Fruit fly (Drosophila melanogaster): ENCODE measurements around the gene comm3.

The comm3 gene

DNA sequence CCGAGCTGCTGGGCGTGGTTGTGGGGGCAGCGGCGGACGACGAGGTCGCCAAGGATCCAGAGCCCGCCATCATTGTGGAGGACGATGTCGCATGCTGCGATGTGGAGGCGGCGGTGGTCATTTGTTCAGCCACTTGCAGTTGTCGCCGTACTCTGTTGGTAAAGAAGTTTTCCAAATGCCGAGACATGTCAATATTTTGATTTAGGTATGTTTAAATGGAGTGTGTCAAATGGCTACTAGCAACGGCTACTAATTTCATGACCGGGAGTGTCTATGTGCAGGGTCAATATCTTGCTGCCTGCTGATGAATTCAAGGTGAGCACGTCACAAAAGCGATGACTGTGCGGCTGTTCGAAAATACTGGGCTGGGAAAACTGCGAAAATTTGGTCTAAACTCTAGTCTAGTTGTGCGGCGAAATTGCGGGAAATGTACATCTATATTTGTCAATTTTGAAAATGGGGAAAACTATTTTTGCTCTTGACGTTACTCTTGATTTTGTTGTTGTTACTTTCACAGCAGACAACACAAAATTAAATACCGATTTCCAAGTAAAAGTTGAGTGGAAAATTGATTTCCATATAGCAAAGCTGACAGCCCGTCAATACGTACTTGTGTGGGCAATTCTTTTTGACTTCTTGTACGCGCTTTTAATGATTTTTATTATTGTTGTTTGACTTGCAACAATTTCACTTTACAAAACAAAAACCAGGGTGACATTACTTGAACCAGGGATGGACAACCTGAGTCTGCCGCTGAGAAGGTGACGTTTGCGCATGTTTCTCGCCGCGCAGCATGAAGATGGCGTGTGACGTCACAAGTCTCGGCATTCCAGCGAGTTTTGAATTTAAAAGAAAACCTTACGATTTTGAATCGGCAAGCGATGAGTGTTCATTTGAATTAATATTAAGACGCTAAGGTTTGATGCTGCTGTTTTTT lies 59.8 kb downstream of the comm3 start, which contains the start of gene CG7656 (continued):
- TF ChIP-seq CG10274 (GFP tag; optimal IDR thresholded peaks at IDR 0.05) (no peak), CG33557 (GFP tag; optimal IDR thresholded peaks at IDR 0.05) (peak; percentile 28), ara (GFP tag; IDR thresholded peaks at IDR 0.05) (peak; percentile 48; the same call in 1 of the 2 replicates), CG14710 (tag; optimal IDR thresholded peaks at IDR 0.05) (no peak), Lpt (GFP tag; optimal IDR thresholded peaks at IDR 0.05) (no peak), CG17829 (tag; optimal IDR thresholded peaks at IDR 0.05) (peak; percentile 23), z (GFP tag; IDR thresholded peaks at IDR 0.05) (no peak), CG12236 (GFP tag; optimal IDR thresholded peaks at IDR 0.05) (peak; percentile 37), CG11398 (GFP tag; optimal IDR thresholded peaks at IDR 0.05) (peak; percentile 71), org-1 (GFP tag; optimal IDR thresholded peaks at IDR 0.05) (no peak), Nf-YA (GFP tag; IDR thresholded peaks at IDR 0.05) (peak; percentile 62), Mrtf (GFP tag; IDR thresholded peaks at IDR 0.05) (peak; percentile 54; the same call in 2 of the 3 replicates), Awh (GFP tag; IDR thresholded peaks at IDR 0.05) (peak; percentile 74), fd64A (GFP tag; optimal IDR thresholded peaks at IDR 0.05) (no peak), CG10209 (GFP tag; optimal IDR thresholded peaks at IDR 0.05) (peak; percentile 22), al (GFP tag; IDR thresholded peaks at IDR 0.05) (peak; percentile 62), pros (GFP tag; optimal IDR thresholded peaks at IDR 0.05) (no peak), CG2120 (GFP tag; optimal IDR thresholded peaks at IDR 0.05) (peak; percentile 82), zen2 (GFP tag; IDR thresholded peaks at IDR 0.05; ENCODE audit: partially characterized antibody) (no peak), CG34376 (GFP tag; optimal IDR thresholded peaks at IDR 0.05) (peak; percentile 50), tll (GFP tag; optimal IDR thresholded peaks at IDR 0.05) (peak in 1 of 2 experiments; percentile 36), pita (GFP tag; optimal IDR thresholded peaks at IDR 0.05) (no peak), gem (tag; optimal IDR thresholded peaks at IDR 0.05) (peak; percentile 50), YL-1 (GFP tag; optimal IDR thresholded peaks at IDR 0.05) (peak; percentile 66), nerfin-2 (GFP tag; IDR thresholded peaks at IDR 0.05; ENCODE audit: partially characterized antibody) (no peak), pzg (GFP tag; optimal IDR thresholded peaks at IDR 0.05) (peak; percentile 79), CG18599 (GFP tag; optimal IDR thresholded peaks at IDR 0.05) (no peak), gfzf (GFP tag; optimal IDR thresholded peaks at IDR 0.05) (no peak), Hmx (GFP tag; optimal IDR thresholded peaks at IDR 0.05) (no peak), CG17328 (GFP tag; IDR thresholded peaks at IDR 0.05) (peak; percentile 57), Xbp1 (GFP tag; optimal IDR thresholded peaks at IDR 0.05) (peak; percentile 86), Side (GFP tag; optimal IDR thresholded peaks at IDR 0.05) (peak; percentile 64), CG14667 (GFP tag; IDR thresholded peaks at IDR 0.05) (peak; percentile 28; the same call in 1 of the 2 replicates), CG17568 (GFP tag; optimal IDR thresholded peaks at IDR 0.05) (no peak), amos (GFP tag; IDR thresholded peaks at IDR 0.05; ENCODE audit: partially characterized antibody) (no peak; the same call in 1 of the 2 replicates), ATbp (GFP tag; optimal IDR thresholded peaks at IDR 0.05) (peak; percentile 43), CG17612 (GFP tag; IDR thresholded peaks at IDR 0.05) (peak; percentile 37; the same call in 1 of the 2 replicates), repo (GFP tag; optimal IDR thresholded peaks at IDR 0.05) (peak; percentile 63), CG3163 (GFP tag; optimal IDR thresholded peaks at IDR 0.05) (peak; percentile 48), Asciz (GFP tag; optimal IDR thresholded peaks at IDR 0.05) (no peak), CG2202 (tag; optimal IDR thresholded peaks at IDR 0.05) (no peak), ttk (GFP tag; IDR thresholded peaks at IDR 0.05) (peak; percentile 42; the same call in 1 of the 2 replicates), pb (GFP tag; optimal IDR thresholded peaks at IDR 0.05) (peak; percentile 56), BtbVII (GFP tag; optimal IDR thresholded peaks at IDR 0.05) (no peak), CG2116 (GFP tag; optimal IDR thresholded peaks at IDR 0.05) (peak; percentile 51), Elba2 (GFP tag; optimal IDR thresholded peaks at IDR 0.05) (no peak), en (GFP tag; optimal IDR thresholded peaks at IDR 0.05) (peak; percentile 25), CG7987 (GFP tag; optimal IDR thresholded peaks at IDR 0.05) (peak; percentile 50)
